Worm (Caenorhabditis elegans) whole organism, mixed stage, embryonic: ENCODE measurements around the gene vav-1.

Experiments
- blmp-1 ChIP-seq: fragments of 150-350 bp; optimal IDR thresholded peaks from 2 replicates; lab custom pipeline; 2014; ENCODE audit warnings: missing biosample characterization, missing genetic modification characterization
- lsy-2 ChIP-seq: fragments of 150-350 bp; optimal IDR thresholded peaks from 2 replicates; lab custom pipeline; 2014; ENCODE audit warnings: missing biosample characterization, missing genetic modification characterization
- nhr-237 ChIP-seq: fragments of 150-350 bp; optimal IDR thresholded peaks from 2 replicates; lab custom pipeline; 2014; ENCODE audit warnings: missing biosample characterization, missing genetic modification characterization

ce11 chrX:9212675-9213074 lies 19.3 kb downstream of the vav-1 start:
- TF ChIP-seq lsy-2 (tag; lab: Kevin White, UChicago) (no peak), nhr-237 (tag; lab: Kevin White, UChicago) (no peak), blmp-1 (no peak)
